Fruit fly (Drosophila melanogaster): ENCODE measurements around the gene CG8353.
A peak's percentile ranks its signal among the peaks of the same experiment; 100 is the strongest.

DNA sequence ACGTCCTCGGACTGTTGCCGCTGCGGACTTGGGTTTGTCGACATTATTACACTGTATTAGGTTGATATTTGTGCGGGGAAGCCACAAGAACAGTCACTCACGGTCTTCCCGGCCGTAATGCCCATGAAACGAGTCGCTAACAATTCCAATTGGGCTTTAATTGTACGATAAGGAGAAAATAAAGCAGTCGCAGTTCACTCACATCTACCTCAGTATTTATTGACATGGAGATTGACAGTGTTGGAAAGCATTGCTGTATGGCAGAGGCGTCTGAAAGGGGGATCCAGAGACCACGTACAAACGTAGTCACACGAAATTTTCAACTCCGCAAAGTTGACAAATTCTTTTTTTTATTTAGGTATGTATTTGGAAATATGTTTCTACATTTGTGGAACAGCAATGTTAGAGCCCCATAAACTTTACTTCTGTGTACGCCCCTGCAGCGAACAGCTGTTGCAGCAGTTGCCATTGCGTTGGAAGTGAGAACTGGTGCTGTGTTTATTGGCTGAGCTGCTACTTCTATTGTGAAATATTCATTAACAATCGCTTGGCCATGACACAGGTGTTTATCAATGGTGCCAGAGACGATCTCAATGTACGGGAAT lies 1.1 kb upstream of the CG8353 start, which contains the start of the genes CG8372 and CG8360:
- TF ChIP-seq CG5204 (GFP tag; optimal IDR thresholded peaks at IDR 0.05): peak; percentile 99
- TF ChIP-seq CG7101 (tag; optimal IDR thresholded peaks at IDR 0.05): peak; percentile 99
- no peak for TF ChIP-seq cnc (optimal IDR thresholded peaks at IDR 0.05)
- TF ChIP-seq CG12768 (GFP tag; optimal IDR thresholded peaks at IDR 0.05): peak; percentile 99
- peak; percentile 95 for TF ChIP-seq kay (GFP tag; ENCODE audit: borderline replicate concordance)
- TF ChIP-seq pad (GFP tag; optimal IDR thresholded peaks at IDR 0.05): peak; percentile 92
- TF ChIP-seq Crg-1 (GFP tag; optimal IDR thresholded peaks at IDR 0.05): peak; percentile 99
- TF ChIP-seq bab1 (GFP tag; optimal IDR thresholded peaks at IDR 0.05): peak; percentile 98
